Worm (Caenorhabditis elegans) whole organism, mixed stage, embryonic: ENCODE data around the gene ubc-20.

ENCODE experiments used
- M03D4.4 ChIP-seq: sonication (generic microtip); optimal IDR thresholded peaks from 2 replicates; lab custom pipeline; 2017; ENCODE audit warnings: mild to moderate bottlenecking, missing genetic modification characterization, missing compliant biosample characterization
- bed-3 ChIP-seq: fragments of 200-800 bp; sonication (Bioruptor generic); optimal IDR thresholded peaks from 3 replicates; lab custom pipeline; 2018; ENCODE audit warnings: mild to moderate bottlenecking, missing genetic modification characterization, moderate library complexity, missing compliant biosample characterization
- blmp-1 ChIP-seq: fragments of 150-350 bp; optimal IDR thresholded peaks from 2 replicates; lab custom pipeline; 2014; ENCODE audit warnings: missing biosample characterization, missing genetic modification characterization
- ceh-39 ChIP-seq: fragments of 150-350 bp; optimal IDR thresholded peaks from 2 replicates; lab custom pipeline; 2014; ENCODE audit warnings: missing biosample characterization, missing genetic modification characterization
- ceh-43 ChIP-seq: fragments of 200-800 bp; sonication (Bioruptor generic); optimal IDR thresholded peaks from 2 replicates; lab custom pipeline; 2018; ENCODE audit warnings: mild to moderate bottlenecking, missing genetic modification characterization, moderate library complexity, missing compliant biosample characterization
- ceh-83 ChIP-seq: fragments of 200-800 bp; sonication (Bioruptor generic); optimal IDR thresholded peaks from 2 replicates; lab custom pipeline; 2018; ENCODE audit warnings: mild to moderate bottlenecking, missing genetic modification characterization, missing compliant biosample characterization
- ces-1 ChIP-seq: fragments of 150-350 bp; optimal IDR thresholded peaks from 2 replicates; lab custom pipeline; 2014; ENCODE audit warnings: missing biosample characterization, missing genetic modification reagents, missing genetic modification characterization
- cnd-1 ChIP-seq: fragments of 200-800 bp; sonication (Bioruptor generic); optimal IDR thresholded peaks from 2 replicates; lab custom pipeline; 2018; ENCODE audit warnings: mild to moderate bottlenecking, missing genetic modification characterization, missing compliant biosample characterization
- drap-1 ChIP-seq: fragments of 200-800 bp; sonication (Bioruptor generic); optimal IDR thresholded peaks from 3 replicates; lab custom pipeline; 2018; ENCODE audit warnings: mild to moderate bottlenecking, missing genetic modification characterization, missing compliant biosample characterization
- elt-1 ChIP-seq: sonication (generic microtip); optimal IDR thresholded peaks from 2 replicates; lab custom pipeline; 2017; ENCODE audit warnings: missing genetic modification characterization, mild to moderate bottlenecking, missing compliant biosample characterization, antibody characterized with exemption, moderate library complexity, borderline replicate concordance; ENCODE audit not compliant: insufficient read depth
- elt-3 ChIP-seq: fragments of 150-350 bp; optimal IDR thresholded peaks from 2 replicates; lab custom pipeline; 2014; ENCODE audit warnings: missing biosample characterization, missing genetic modification characterization
- flh-1 ChIP-seq: fragments of 200-800 bp; sonication (Bioruptor generic); optimal IDR thresholded peaks from 2 replicates; lab custom pipeline; 2018; ENCODE audit warnings: mild to moderate bottlenecking, missing genetic modification characterization, moderate library complexity, missing compliant biosample characterization
- hlh-1 ChIP-seq: fragments of 150-350 bp; optimal IDR thresholded peaks from 2 replicates; lab custom pipeline; 2014; ENCODE audit warnings: missing biosample characterization, missing genetic modification reagents, missing genetic modification characterization
- lsy-2 ChIP-seq: fragments of 150-350 bp; optimal IDR thresholded peaks from 2 replicates; lab custom pipeline; 2014; ENCODE audit warnings: missing biosample characterization, missing genetic modification characterization
- mab-5 ChIP-seq: fragments of 150-350 bp; optimal IDR thresholded peaks from 2 replicates; lab custom pipeline; 2014; ENCODE audit warnings: missing biosample characterization, missing genetic modification characterization
- mep-1 ChIP-seq: fragments of 150-350 bp; optimal IDR thresholded peaks from 2 replicates; lab custom pipeline; 2017; ENCODE audit warnings: missing biosample characterization, missing genetic modification reagents, missing genetic modification characterization, inconsistent platforms
- mls-2 ChIP-seq: sonication (generic microtip); optimal IDR thresholded peaks from 2 replicates; lab custom pipeline; 2016; ENCODE audit warnings: mild to moderate bottlenecking, missing genetic modification characterization, moderate library complexity, missing compliant biosample characterization
- nhr-12 ChIP-seq: fragments of 150-350 bp; optimal IDR thresholded peaks from 2 replicates; lab custom pipeline; 2014; ENCODE audit warnings: missing biosample characterization, missing genetic modification characterization
- nhr-2 ChIP-seq: fragments of 150-350 bp; optimal IDR thresholded peaks from 2 replicates; lab custom pipeline; 2014; ENCODE audit warnings: missing biosample characterization, missing genetic modification characterization
- nhr-237 ChIP-seq: fragments of 150-350 bp; optimal IDR thresholded peaks from 2 replicates; lab custom pipeline; 2014; ENCODE audit warnings: missing biosample characterization, missing genetic modification characterization
- nhr-28 ChIP-seq: fragments of 150-350 bp; optimal IDR thresholded peaks from 2 replicates; lab custom pipeline; 2014; ENCODE audit warnings: missing biosample characterization, missing genetic modification characterization
- nhr-76 ChIP-seq: sonication (generic microtip); optimal IDR thresholded peaks from 2 replicates; lab custom pipeline; 2017; ENCODE audit warnings: missing biosample characterization, missing genetic modification characterization
- pha-4 ChIP-seq: fragments of 150-350 bp; optimal IDR thresholded peaks from 2 replicates; lab custom pipeline; 2018; ENCODE audit warnings: missing biosample characterization, missing genetic modification reagents, missing genetic modification characterization
- sem-2 ChIP-seq: fragments of 200-800 bp; sonication (Bioruptor generic); optimal IDR thresholded peaks from 2 replicates; lab custom pipeline; 2018; ENCODE audit warnings: mild to moderate bottlenecking, missing genetic modification characterization, missing compliant biosample characterization
- snpc-4 ChIP-seq: fragments of 150-350 bp; optimal IDR thresholded peaks from 2 replicates; lab custom pipeline; 2014; ENCODE audit warnings: missing biosample characterization, missing genetic modification characterization
- sptf-1 ChIP-seq: sonication (generic microtip); optimal IDR thresholded peaks from 2 replicates; lab custom pipeline; 2017; ENCODE audit warnings: mild to moderate bottlenecking, missing genetic modification characterization, moderate library complexity, missing compliant biosample characterization
- tbx-8 ChIP-seq: fragments of 200-800 bp; sonication (Bioruptor generic); optimal IDR thresholded peaks from 2 replicates; lab custom pipeline; 2018; ENCODE audit warnings: mild to moderate bottlenecking, missing genetic modification characterization, moderate library complexity, missing compliant biosample characterization
- unc-120 ChIP-seq: sonication (generic microtip); optimal IDR thresholded peaks from 2 replicates; lab custom pipeline; 2017; ENCODE audit warnings: missing genetic modification characterization, missing compliant biosample characterization; ENCODE audit not compliant: poor library complexity, severe bottlenecking
- unc-39 ChIP-seq: fragments of 150-350 bp; optimal IDR thresholded peaks from 2 replicates; lab custom pipeline; 2014; ENCODE audit warnings: missing biosample characterization, missing genetic modification characterization
- unc-62 ChIP-seq: fragments of 150-350 bp; optimal IDR thresholded peaks from 2 replicates; lab custom pipeline; 2014; ENCODE audit warnings: missing biosample characterization, missing genetic modification reagents, missing genetic modification characterization
- zip-8 ChIP-seq: fragments of 150-350 bp; optimal IDR thresholded peaks from 2 replicates; lab custom pipeline; 2014; ENCODE audit warnings: missing biosample characterization, missing genetic modification characterization
- ztf-11 ChIP-seq: fragments of 150-350 bp; optimal IDR thresholded peaks from 2 replicates; lab custom pipeline; 2014; ENCODE audit warnings: missing biosample characterization, missing genetic modification characterization

ubc-20 gene

ce11 chrIII:203953-204352, 15.3 kb downstream of the ubc-20 start:
- TF ChIP-seq ces-1 (GFP tag; lab: Kevin White, UChicago) (no peak), nhr-28 (tag; lab: Kevin White, UChicago) (no peak), ceh-39 (no peak), ceh-43 (GFP tag; lab: Kevin White, UChicago) (no peak), elt-3 (no peak), mab-5 (tag; lab: Kevin White, UChicago) (no peak), snpc-4 (no peak), flh-1 (GFP tag; lab: Kevin White, UChicago) (no peak), nhr-237 (tag; lab: Kevin White, UChicago) (no peak), cnd-1 (no peak), unc-39 (tag; lab: Kevin White, UChicago) (no peak)

ce11 chrIII:207023-207422, 18.4 kb downstream of the ubc-20 start, which contains the start of gene W10C4.1:
TSS of gene W10C4.1 (minus strand) at chrIII:207123.
- TF ChIP-seq elt-1 (tag; lab: Kevin White, UChicago) (no peak), tbx-8 (no peak), zip-8 (tag; lab: Kevin White, UChicago) (no peak), lsy-2 (tag; lab: Kevin White, UChicago) (no peak), mab-5 (tag; lab: Kevin White, UChicago) (no peak), ceh-83 (GFP tag; lab: Kevin White, UChicago) (no peak), nhr-2 (tag; lab: Kevin White, UChicago) (no peak), pha-4 (no peak), ces-1 (GFP tag; lab: Kevin White, UChicago) (no peak), nhr-12 (no peak), ceh-39 (no peak)

ce11 chrIII:208793-209694, 20.4 kb downstream of the ubc-20 start:
- TF ChIP-seq nhr-12: no peak
- TF ChIP-seq unc-39 (tag; lab: Kevin White, UChicago): no peak
- TF ChIP-seq ces-1 (GFP tag; lab: Kevin White, UChicago): peak; percentile 98
- TF ChIP-seq mls-2: no peak
- TF ChIP-seq elt-1 (tag; lab: Kevin White, UChicago): no peak
- no peak for TF ChIP-seq unc-120 (tag; lab: Kevin White, UChicago)
- no peak for TF ChIP-seq drap-1 (GFP tag; lab: Kevin White, UChicago)
- no peak for TF ChIP-seq nhr-76 (tag; lab: Kevin White, UChicago)
- TF ChIP-seq M03D4.4 (tag; lab: Kevin White, UChicago): no peak
- TF ChIP-seq sptf-1 (tag; lab: Kevin White, UChicago): no peak
- TF ChIP-seq nhr-28 (tag; lab: Kevin White, UChicago): no peak
- peak; percentile 67 for TF ChIP-seq unc-62 (GFP tag; lab: Kevin White, UChicago)
- TF ChIP-seq sem-2: no peak
- no peak for TF ChIP-seq pha-4
- no peak for TF ChIP-seq blmp-1 (tag; lab: Kevin White, UChicago)
- no peak for TF ChIP-seq flh-1 (GFP tag; lab: Kevin White, UChicago)
- no peak for TF ChIP-seq mep-1

ce11 chrIII:209695-210091, 21.1 kb downstream of the ubc-20 start, which contains the start of gene klp-20:
TSS of gene klp-20 (plus strand) at chrIII:209992.
- no peak for TF ChIP-seq ztf-11 (tag; lab: Kevin White, UChicago)
- TF ChIP-seq mab-5 (tag; lab: Kevin White, UChicago): no peak
- TF ChIP-seq unc-39 (tag; lab: Kevin White, UChicago): no peak
- TF ChIP-seq bed-3 (GFP tag; lab: Kevin White, UChicago): no peak
- TF ChIP-seq sptf-1 (tag; lab: Kevin White, UChicago): no peak
- TF ChIP-seq ces-1 (GFP tag; lab: Kevin White, UChicago): no peak
- no peak for TF ChIP-seq snpc-4
- TF ChIP-seq ceh-43 (GFP tag; lab: Kevin White, UChicago): no peak
- no peak for TF ChIP-seq blmp-1 (tag; lab: Kevin White, UChicago)
- TF ChIP-seq mep-1: no peak
- TF ChIP-seq unc-62 (GFP tag; lab: Kevin White, UChicago): no peak
- TF ChIP-seq sem-2: no peak
- no peak for TF ChIP-seq ceh-83 (GFP tag; lab: Kevin White, UChicago)
- no peak for TF ChIP-seq ceh-39
- TF ChIP-seq hlh-1 (tag; lab: Kevin White, UChicago): no peak
